Fruit fly (Drosophila melanogaster) whole organism, wandering third instar larva: ENCODE results near the gene beta-Man.
A peak's percentile ranks its signal among the peaks of the same experiment; 100 is the strongest.

Source experiments
- Abd-B ChIP-seq: fragments of >200 bp; optimal IDR thresholded peaks from 2 replicates; lab custom pipeline; 2017; ENCODE audit warnings: missing biosample characterization, missing genetic modification characterization
- CG32264 ChIP-seq: fragments of 200-800 bp; sonication (Bioruptor generic); optimal IDR thresholded peaks from 2 replicates; lab custom pipeline; 2016; ENCODE audit warnings: missing biosample characterization, missing genetic modification characterization
- CG9705 ChIP-seq: fragments of 200-800 bp; sonication (Bioruptor generic); optimal IDR thresholded peaks from 2 replicates; lab custom pipeline; 2018; ENCODE audit warnings: missing biosample characterization, mild to moderate bottlenecking, missing genetic modification characterization
- CrebA ChIP-seq: fragments of 200-800 bp; sonication (Bioruptor generic); optimal IDR thresholded peaks from 2 replicates; lab custom pipeline; 2016; ENCODE audit warnings: missing biosample characterization, mild to moderate bottlenecking, missing genetic modification characterization, borderline replicate concordance
- Dfd ChIP-seq: fragments of >200 bp; optimal IDR thresholded peaks from 2 replicates; lab custom pipeline; 2017; ENCODE audit warnings: missing biosample characterization, missing genetic modification characterization
- Dif ChIP-seq: fragments of 200-275, 200-300 bp; sonication (Bioruptor generic); optimal IDR thresholded peaks from 2 replicates; lab custom pipeline; 2018; ENCODE audit warnings: missing biosample characterization, missing genetic modification characterization; ENCODE audit not compliant: partially characterized antibody
- GATAd ChIP-seq: sonication (Bioruptor generic); optimal IDR thresholded peaks from 2 replicates; lab custom pipeline; 2016; ENCODE audit warnings: missing biosample characterization, missing genetic modification characterization
- HLH106 ChIP-seq: fragments of 200-800 bp; optimal IDR thresholded peaks from 3 replicates; lab custom pipeline; 2019; ENCODE audit warnings: missing biosample characterization, mild to moderate bottlenecking, missing genetic modification characterization, moderate library complexity
- Hnf4 ChIP-seq: fragments of 200-800 bp; sonication (Bioruptor generic); optimal IDR thresholded peaks from 2 replicates; lab custom pipeline; 2016; ENCODE audit warnings: missing biosample characterization, mild to moderate bottlenecking, missing genetic modification characterization
- Hr78 ChIP-seq: fragments of >200 bp; optimal IDR thresholded peaks from 2 replicates; lab custom pipeline; 2017; ENCODE audit warnings: missing biosample characterization, missing genetic modification characterization
- Hr83 ChIP-seq: fragments of 200-300 bp; sonication (Bioruptor generic); optimal IDR thresholded peaks from 2 replicates; lab custom pipeline; 2016; ENCODE audit warnings: missing biosample characterization, mild to moderate bottlenecking, missing genetic modification characterization, moderate library complexity; ENCODE audit not compliant: poor library complexity, severe bottlenecking
- Jra ChIP-seq: sonication (Bioruptor generic); optimal IDR thresholded peaks from 2 replicates; lab custom pipeline; 2016; ENCODE audit warnings: missing biosample characterization, missing genetic modification characterization
- Mio ChIP-seq: sonication (Bioruptor generic); optimal IDR thresholded peaks from 2 replicates; lab custom pipeline; 2016; ENCODE audit warnings: missing biosample characterization, missing genetic modification characterization
- Myc ChIP-seq: fragments of >200 bp; optimal IDR thresholded peaks from 2 replicates; lab custom pipeline; 2017
- N ChIP-seq: fragments of >200 bp; optimal IDR thresholded peaks from 2 replicates; lab custom pipeline; 2018; ENCODE audit warnings: missing biosample characterization, missing external identifiers, missing genetic modification characterization
- OdsH ChIP-seq: fragments of 200-800 bp; sonication (Bioruptor generic); optimal IDR thresholded peaks from 2 replicates; lab custom pipeline; 2016; ENCODE audit warnings: missing biosample characterization, mild to moderate bottlenecking, missing genetic modification characterization
- Rel ChIP-seq, 2 experiments: fragments of 200-800 bp; sonication (Bioruptor generic) in 1 of 2; optimal IDR thresholded peaks; 2 replicates in 1 of 2; 3 replicates in 1 of 2; lab custom pipeline; 2016 to 2019; ENCODE audit warnings: mild to moderate bottlenecking in 2 of 2, missing biosample characterization in 2 of 2, missing genetic modification characterization in 2 of 2, moderate library complexity in 1 of 2
- Sp1 ChIP-seq: fragments of 200-800 bp; sonication (Bioruptor generic); optimal IDR thresholded peaks from 3 replicates; lab custom pipeline; 2019; ENCODE audit warnings: missing biosample characterization, mild to moderate bottlenecking, missing genetic modification characterization, moderate library complexity
- Vsx2 ChIP-seq: fragments of 200-300, 225-300 bp; sonication (Bioruptor generic); optimal IDR thresholded peaks from 2 replicates; lab custom pipeline; 2018; ENCODE audit warnings: missing biosample characterization, missing genetic modification characterization; ENCODE audit not compliant: partially characterized antibody
- br ChIP-seq: fragments of 200-800 bp; sonication (Bioruptor generic); optimal IDR thresholded peaks from 2 replicates; lab custom pipeline; 2016; ENCODE audit warnings: missing biosample characterization, missing genetic modification characterization
- brk ChIP-seq: fragments of 200-800 bp; sonication (Bioruptor generic); optimal IDR thresholded peaks from 2 replicates; lab custom pipeline; 2016; ENCODE audit warnings: missing biosample characterization, mild to moderate bottlenecking, missing genetic modification characterization
- dl ChIP-seq, 2 experiments: fragments of 175-275, 200-275 bp in 1 of 2; fragments of 200-275 bp in 1 of 2; sonication (Bioruptor generic); optimal IDR thresholded peaks; lab custom pipeline; 2018; ENCODE audit warnings: mild to moderate bottlenecking in 2 of 2, missing biosample characterization in 2 of 2, missing genetic modification characterization in 2 of 2, moderate library complexity in 2 of 2; ENCODE audit not compliant: partially characterized antibody in 2 of 2, insufficient read depth in 1 of 2
- dmrt93B ChIP-seq: fragments of 200-800 bp; sonication (Bioruptor generic); optimal IDR thresholded peaks from 2 replicates; lab custom pipeline; 2018; ENCODE audit warnings: missing biosample characterization, mild to moderate bottlenecking, missing genetic modification characterization
- dsf ChIP-seq: sonication (Bioruptor generic); optimal IDR thresholded peaks from 2 replicates; lab custom pipeline; 2016; ENCODE audit warnings: missing biosample characterization, missing genetic modification characterization, borderline replicate concordance
- ey ChIP-seq: fragments of 200-800 bp; sonication (Bioruptor generic); optimal IDR thresholded peaks from 2 replicates; lab custom pipeline; 2016; ENCODE audit warnings: missing biosample characterization, missing genetic modification characterization
- foxo ChIP-seq, 2 experiments: fragments of 200-800 bp; sonication (Bioruptor generic); optimal IDR thresholded peaks; 2 replicates in 1 of 2; 3 replicates in 1 of 2; lab custom pipeline; 2016 to 2017; ENCODE audit warnings: missing biosample characterization in 2 of 2, missing genetic modification characterization in 2 of 2
- fru ChIP-seq: fragments of 200-800 bp; sonication (Bioruptor generic); optimal IDR thresholded peaks from 3 replicates; lab custom pipeline; 2016; ENCODE audit warnings: missing biosample characterization, mild to moderate bottlenecking, missing genetic modification characterization
- h ChIP-seq: fragments of 200-800 bp; sonication (Bioruptor generic); optimal IDR thresholded peaks from 3 replicates; lab custom pipeline; 2016; ENCODE audit warnings: missing biosample characterization, mild to moderate bottlenecking, missing genetic modification characterization
- jim ChIP-seq: fragments of 175-275, 200-325 bp; sonication (Bioruptor generic); optimal IDR thresholded peaks from 2 replicates; lab custom pipeline; 2016; ENCODE audit warnings: missing biosample characterization, mild to moderate bottlenecking, missing genetic modification characterization
- lola ChIP-seq: fragments of >200 bp; optimal IDR thresholded peaks from 2 replicates; lab custom pipeline; 2017; ENCODE audit warnings: missing biosample characterization, missing genetic modification characterization
- pan ChIP-seq: fragments of >200 bp; optimal IDR thresholded peaks from 2 replicates; lab custom pipeline; 2017
- psq ChIP-seq: fragments of 200-800 bp; sonication (Bioruptor generic); optimal IDR thresholded peaks from 3 replicates; lab custom pipeline; 2017; ENCODE audit warnings: missing biosample characterization, mild to moderate bottlenecking, missing genetic modification characterization, moderate library complexity
- rgr ChIP-seq: fragments of 200-800 bp; sonication (Bioruptor generic); optimal IDR thresholded peaks from 3 replicates; lab custom pipeline; 2016; ENCODE audit warnings: missing biosample characterization, mild to moderate bottlenecking, missing genetic modification characterization
- sage ChIP-seq: fragments of 200-800 bp; sonication (Bioruptor generic); optimal IDR thresholded peaks from 2 replicates; lab custom pipeline; 2016; ENCODE audit warnings: missing biosample characterization, mild to moderate bottlenecking, missing genetic modification characterization
- sv ChIP-seq: fragments of 200-800 bp; sonication (Bioruptor generic); optimal IDR thresholded peaks from 3 replicates; lab custom pipeline; 2016; ENCODE audit warnings: missing biosample characterization, missing genetic modification characterization
- tai ChIP-seq: sonication (Bioruptor generic); optimal IDR thresholded peaks from 2 replicates; lab custom pipeline; 2016; ENCODE audit warnings: missing biosample characterization, missing genetic modification characterization
- usp ChIP-seq: fragments of >200 bp; optimal IDR thresholded peaks from 2 replicates; lab custom pipeline; 2017; ENCODE audit warnings: missing biosample characterization, missing genetic modification characterization
- woc ChIP-seq: sonication (Bioruptor generic); optimal IDR thresholded peaks from 2 replicates; lab custom pipeline; 2016; ENCODE audit warnings: missing biosample characterization, mild to moderate bottlenecking, missing genetic modification characterization

The beta-Man gene

dm6 chr3R:4197055-4197454 is at the start of gene beta-Man:
Gene beta-Man (plus strand): TSS chr3R:4197206.
- TF ChIP-seq dl (GFP tag; optimal IDR thresholded peaks at IDR 0.05; lab: Kevin White, UChicago; ENCODE audit: insufficient read depth in 1 of 2, partially characterized antibody in 2 of 2) (peak; percentile 53 to 55), usp (no peak), Jra (peak; percentile 38), dsf (no peak), Rel (GFP tag; optimal IDR thresholded peaks at IDR 0.05; lab: Kevin White, UChicago) (no peak), Rel (tag; optimal IDR thresholded peaks at IDR 0.05; lab: Kevin White, UChicago) (peak; percentile 57), Vsx2 (peak; percentile 72), Hnf4 (GFP tag; lab: Kevin White, UChicago) (peak; percentile 67), jim (GFP tag; lab: Kevin White, UChicago) (peak; percentile 32), pan (lab: Kevin White, UChicago) (no peak), Sp1 (no peak), HLH106 (tag; lab: Kevin White, UChicago) (peak; percentile 34), br (GFP tag; lab: Kevin White, UChicago) (no peak), dmrt93B (no peak), CG32264 (GFP tag; lab: Kevin White, UChicago) (no peak), Myc (peak; percentile 5), psq (GFP tag; lab: Kevin White, UChicago) (no peak), Dfd (no peak), CrebA (GFP tag; lab: Kevin White, UChicago) (peak; percentile 24), GATAd (no peak), N (no peak), CG9705 (no peak), brk (GFP tag; lab: Kevin White, UChicago) (no peak), lola (no peak), woc (peak; percentile 2), OdsH (GFP tag; lab: Kevin White, UChicago) (no peak), Dif (GFP tag; lab: Kevin White, UChicago) (peak; percentile 89), h (GFP tag; lab: Kevin White, UChicago) (peak; percentile 35), Hr83 (GFP tag; lab: Kevin White, UChicago) (peak; percentile 77), foxo (GFP tag; optimal IDR thresholded peaks at IDR 0.05; lab: Kevin White, UChicago) (peak in 1 of 2 experiments; percentile 36), Hr78 (GFP tag; lab: Kevin White, UChicago) (no peak), sage (GFP tag; lab: Kevin White, UChicago) (no peak), Abd-B (no peak), ey (no peak), fru (peak; percentile 76), tai (GFP tag; lab: Kevin White, UChicago) (no peak), sv (no peak), rgr (GFP tag; lab: Kevin White, UChicago) (no peak), Mio (GFP tag; lab: Kevin White, UChicago) (no peak)

- TF ChIP-seq CG32264 (GFP tag; lab: Kevin White, UChicago) (no peak), sv (no peak), Abd-B (no peak), usp (no peak), OdsH (GFP tag; lab: Kevin White, UChicago) (no peak)
Measured at dm6 chr3R:4162135-4162534, 34.9 kb upstream of the beta-Man start, which contains the start of gene CG40198. Gene CG40198 (minus strand): TSS chr3R:4162235.

DNA sequence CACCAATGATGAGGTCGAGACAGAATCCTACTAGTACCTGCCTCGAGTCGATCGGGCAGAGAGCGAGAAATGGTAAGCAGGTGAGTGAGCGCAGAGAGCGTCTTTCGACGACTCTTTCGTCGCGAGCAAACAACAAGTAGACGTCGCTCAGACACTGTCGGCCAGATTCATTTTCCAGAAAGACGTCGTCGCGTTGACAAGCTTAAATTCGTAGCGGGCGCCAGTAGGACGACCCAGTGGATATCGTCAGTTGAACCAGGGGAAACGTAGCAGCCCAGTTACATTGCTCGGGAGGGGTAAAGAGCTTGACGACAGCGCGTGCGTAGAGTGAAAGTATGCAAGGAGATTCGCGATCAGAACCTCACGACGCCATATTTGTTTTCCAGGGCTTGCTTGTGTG is 22.5 kb upstream of the beta-Man start, which contains the start of gene CG12581:
CG12581 (plus strand) TSS at position 163 of the 400 bp plus-strand sequence.
- TF ChIP-seq fru (peak; percentile 39), h (GFP tag; lab: Kevin White, UChicago) (peak; percentile 8), ey (no peak), dl (GFP tag; optimal IDR thresholded peaks at IDR 0.05; lab: Kevin White, UChicago; ENCODE audit: insufficient read depth in 1 of 2, partially characterized antibody in 2 of 2) (peak; percentile 51 to 83), Vsx2 (peak; percentile 29), foxo (GFP tag; optimal IDR thresholded peaks at IDR 0.05; lab: Kevin White, UChicago) (no peak), Dif (GFP tag; lab: Kevin White, UChicago) (peak; percentile 87)
